Worm (Caenorhabditis elegans): ENCODE measurements around the gene gana-1.

The gana-1 gene

ce11 chrV:12106841-12107240 is 19.8 kb downstream of the gana-1 start, which contains the start of gene nhr-136:
TSS of gene nhr-136 (plus strand) at chrV:12107141.
- no peak for TF ChIP-seq mml-1 (tag; optimal IDR thresholded peaks at IDR 0.05)
- TF ChIP-seq elt-2 (tag; optimal IDR thresholded peaks at IDR 0.05): no peak
- no peak for TF ChIP-seq egl-5 (tag; optimal IDR thresholded peaks at IDR 0.05)
- no peak for TF ChIP-seq nhr-28 (tag; optimal IDR thresholded peaks at IDR 0.05)
- TF ChIP-seq lin-39 (tag; optimal IDR thresholded peaks at IDR 0.05): no peak
- TF ChIP-seq nhr-23 (tag; optimal IDR thresholded peaks at IDR 0.05): no peak
- TF ChIP-seq nfya-1 (tag; optimal IDR thresholded peaks at IDR 0.05; ENCODE audit: insufficient read depth): no peak
- no peak for TF ChIP-seq fkh-10 (GFP tag; optimal IDR thresholded peaks at IDR 0.05)
- no peak for TF ChIP-seq egl-27 (tag; optimal IDR thresholded peaks at IDR 0.05)
- no peak for TF ChIP-seq nhr-77 (tag; optimal IDR thresholded peaks at IDR 0.05)
- TF ChIP-seq pqm-1 (tag; optimal IDR thresholded peaks at IDR 0.05): no peak

ce11 chrV:12111452-12111851 is 24.4 kb downstream of the gana-1 start, which contains the start of gene lhpp-1:
TSS of gene lhpp-1 (minus strand) at chrV:12111805.
- TF ChIP-seq R02D3.7 (tag; optimal IDR thresholded peaks at IDR 0.05) (no peak), nhr-25 (tag; optimal IDR thresholded peaks at IDR 0.05) (peak; percentile 2), pha-4 (tag; optimal IDR thresholded peaks at IDR 0.05) (peak; percentile 53), nhr-23 (tag; optimal IDR thresholded peaks at IDR 0.05) (peak; percentile 49), lin-15B (tag; optimal IDR thresholded peaks at IDR 0.05) (no peak)

ce11 chrV:12113726-12114125 is 26.7 kb downstream of the gana-1 start:
- TF ChIP-seq fkh-10 (GFP tag; optimal IDR thresholded peaks at IDR 0.05) (no peak), pqm-1 (tag; optimal IDR thresholded peaks at IDR 0.05) (peak; percentile 45), elt-2 (tag; optimal IDR thresholded peaks at IDR 0.05) (peak; percentile 57)

- TF ChIP-seq ztf-11 (tag; optimal IDR thresholded peaks at IDR 0.05) (no peak), lin-39 (tag; optimal IDR thresholded peaks at IDR 0.05) (no peak), unc-62 (GFP tag; optimal IDR thresholded peaks at IDR 0.05) (no peak), elt-3 (tag; optimal IDR thresholded peaks at IDR 0.05) (no peak)
Measured at ce11 chrV:12114693-12115092, 27.7 kb downstream of the gana-1 start, which contains the start of gene spin-1. TSS of gene spin-1 (plus strand) at chrV:12114993.

ce11 chrV:12115150-12115549 is 28.1 kb downstream of the gana-1 start:
- peak; percentile 14 for TF ChIP-seq pqm-1 (tag; optimal IDR thresholded peaks at IDR 0.05)
- TF ChIP-seq nhr-43 (tag; optimal IDR thresholded peaks at IDR 0.05; ENCODE audit: poor library complexity, severe bottlenecking): no peak
- no peak for TF ChIP-seq elt-1 (tag; optimal IDR thresholded peaks at IDR 0.05)
- peak; percentile 17 for TF ChIP-seq elt-2 (tag; optimal IDR thresholded peaks at IDR 0.05)

ce11 chrV:12117567-12118053 is 30.6 kb downstream of the gana-1 start, which contains the start of gene C13C4.8:
TSS of gene C13C4.8 (plus strand) at chrV:12118003.
- no peak for TF ChIP-seq jun-1 (tag; optimal IDR thresholded peaks at IDR 0.05)
- no peak for TF ChIP-seq pha-4 (tag; optimal IDR thresholded peaks at IDR 0.05)
- TF ChIP-seq ceh-9 (tag; optimal IDR thresholded peaks at IDR 0.05): no peak
- no peak for TF ChIP-seq snpc-4 (tag; optimal IDR thresholded peaks at IDR 0.05)
- TF ChIP-seq nfya-1 (tag; optimal IDR thresholded peaks at IDR 0.05; ENCODE audit: insufficient read depth): no peak
- no peak for TF ChIP-seq skn-1 (tag; optimal IDR thresholded peaks at IDR 0.05)
- TF ChIP-seq mdl-1 (tag; optimal IDR thresholded peaks at IDR 0.05): no peak
- no peak for TF ChIP-seq unc-62 (GFP tag; optimal IDR thresholded peaks at IDR 0.05)

ce11 chrV:12120381-12120780 is 33.3 kb downstream of the gana-1 start, which contains the start of gene C13C4.7:
TSS of gene C13C4.7 (minus strand) at chrV:12120481.
- no peak for TF ChIP-seq ceh-28 (tag; optimal IDR thresholded peaks at IDR 0.05)
- TF ChIP-seq unc-39 (tag; optimal IDR thresholded peaks at IDR 0.05): no peak
- no peak for TF ChIP-seq elt-1 (tag; optimal IDR thresholded peaks at IDR 0.05)
- TF ChIP-seq mml-1 (tag; optimal IDR thresholded peaks at IDR 0.05): no peak
- no peak for TF ChIP-seq nhr-77 (tag; optimal IDR thresholded peaks at IDR 0.05)
- TF ChIP-seq fkh-2 (tag; optimal IDR thresholded peaks at IDR 0.05): no peak
- no peak for TF ChIP-seq nhr-25 (tag; optimal IDR thresholded peaks at IDR 0.05)
- TF ChIP-seq R02D3.7 (tag; optimal IDR thresholded peaks at IDR 0.05): no peak
- no peak for TF ChIP-seq skn-1 (tag; optimal IDR thresholded peaks at IDR 0.05)
- no peak for TF ChIP-seq ZK546.5 (tag; optimal IDR thresholded peaks at IDR 0.05)
- no peak for TF ChIP-seq elt-3 (tag; optimal IDR thresholded peaks at IDR 0.05)
- no peak for TF ChIP-seq fkh-10 (GFP tag; optimal IDR thresholded peaks at IDR 0.05)

All from whole organism, L3 larva.